Worm (Caenorhabditis elegans): Measurements from ENCODE around the gene mdf-2.

The mdf-2 gene

ce11 chrIV:2658733-2659132, 17.8 kb upstream of the mdf-2 start (continued):
- TF ChIP-seq spr-3 (GFP tag; optimal IDR thresholded peaks at IDR 0.05) (peak; percentile 47), nhr-102 (tag; optimal IDR thresholded peaks at IDR 0.05) (peak; percentile 17), arid-1 (GFP tag; conservative IDR thresholded peaks at IDR 0.05) (no peak), zfp-3 (GFP tag; conservative IDR thresholded peaks at IDR 0.05) (0 out of 2 replicates have a peak, but pooled peaks have one; percentile 61), ceh-44 (GFP tag; IDR thresholded peaks at IDR 0.05) (no peak), Y48G9A.11 (GFP tag; IDR thresholded peaks at IDR 0.05) (peak; percentile 73), duxl-1 (tag; optimal IDR thresholded peaks at IDR 0.05; ENCODE audit: poor library complexity) (no peak), Y5F2A.4 (GFP tag; optimal IDR thresholded peaks at IDR 0.05) (peak; percentile 37), snpc-1.2 (GFP tag; IDR thresholded peaks at IDR 0.05) (0 out of 2 replicates have a peak, but pooled peaks have one; percentile 26), mes-2 (tag; optimal IDR thresholded peaks at IDR 0.05; ENCODE audit: poor library complexity, severe bottlenecking) (peak; percentile 9), F44E2.7 (GFP tag; IDR thresholded peaks at IDR 0.05) (0 out of 2 replicates have a peak, but pooled peaks have one; percentile 17)

ce11 chrIV:2657307-2657706, 16.4 kb upstream of the mdf-2 start:
- no peak for TF ChIP-seq sdz-12 (GFP tag; optimal IDR thresholded peaks at IDR 0.05)
- TF ChIP-seq snpc-1.2 (GFP tag; IDR thresholded peaks at IDR 0.05) = peak; percentile 72
- no peak for TF ChIP-seq pqm-1 (tag; optimal IDR thresholded peaks at IDR 0.05)
- TF ChIP-seq R02D3.7 (tag; optimal IDR thresholded peaks at IDR 0.05) = no peak
- TF ChIP-seq tag-97 (GFP tag; IDR thresholded peaks at IDR 0.05) = no peak
- TF ChIP-seq nhr-237 (tag; optimal IDR thresholded peaks at IDR 0.05) = no peak
- TF ChIP-seq lin-29 (GFP tag; IDR thresholded peaks at IDR 0.05) = no peak
- peak; percentile 65; the same call in 1 of the 2 replicates for TF ChIP-seq arid-1 (GFP tag; conservative IDR thresholded peaks at IDR 0.05)
- TF ChIP-seq fkh-10 (GFP tag; optimal IDR thresholded peaks at IDR 0.05) = no peak
- TF ChIP-seq nhr-11 (tag; optimal IDR thresholded peaks at IDR 0.05) = no peak
- no peak for TF ChIP-seq ama-1 (optimal IDR thresholded peaks at IDR 0.05)
- no peak for TF ChIP-seq nhr-76 (tag; optimal IDR thresholded peaks at IDR 0.05)
- TF ChIP-seq nhr-42 (GFP tag; IDR thresholded peaks at IDR 0.05) = 0 out of 2 replicates have a peak, but pooled peaks have one; percentile 36
- TF ChIP-seq ceh-28 (tag; optimal IDR thresholded peaks at IDR 0.05) = no peak
- TF ChIP-seq egl-43 (GFP tag; IDR thresholded peaks at IDR 0.05) = peak; percentile 79
- TF ChIP-seq T20F7.1 (GFP tag; optimal IDR thresholded peaks at IDR 0.05) = no peak
- no peak for TF ChIP-seq zfp-3 (GFP tag; conservative IDR thresholded peaks at IDR 0.05)
- 0 out of 2 replicates have a peak, but pooled peaks have one; percentile 47 for TF ChIP-seq daf-8 (GFP tag; IDR thresholded peaks at IDR 0.05)
- no peak for TF ChIP-seq mxl-3 (GFP tag; optimal IDR thresholded peaks at IDR 0.05)
- TF ChIP-seq F44E2.7 (GFP tag; IDR thresholded peaks at IDR 0.05) = peak; percentile 90; the same call in 1 of the 2 replicates
- TF ChIP-seq ceh-82 (tag; optimal IDR thresholded peaks at IDR 0.05) = no peak
- no peak for TF ChIP-seq spr-1 (tag; optimal IDR thresholded peaks at IDR 0.05)
- no peak for TF ChIP-seq nhr-10 (tag; optimal IDR thresholded peaks at IDR 0.05)
- no peak for TF ChIP-seq lin-15B (tag; optimal IDR thresholded peaks at IDR 0.05)
- TF ChIP-seq nhr-102 (tag; optimal IDR thresholded peaks at IDR 0.05) = peak; percentile 13
- 0 out of 2 replicates have a peak, but pooled peaks have one; percentile 76 for TF ChIP-seq Y105C5A.15 (GFP tag; IDR thresholded peaks at IDR 0.05)
- TF ChIP-seq ctbp-1 (GFP tag; IDR thresholded peaks at IDR 0.05) = peak; percentile 65
- TF ChIP-seq ceh-32 (tag; optimal IDR thresholded peaks at IDR 0.05; ENCODE audit: poor library complexity) = no peak
- TF ChIP-seq spr-3 (GFP tag; optimal IDR thresholded peaks at IDR 0.05) = peak; percentile 14
- no peak for TF ChIP-seq F10B5.3 (tag; optimal IDR thresholded peaks at IDR 0.05)
- TF ChIP-seq ZK546.5 (tag; optimal IDR thresholded peaks at IDR 0.05) = no peak
- no peak for TF ChIP-seq zag-1 (tag; optimal IDR thresholded peaks at IDR 0.05)
- no peak for TF ChIP-seq nhr-48 (tag; optimal IDR thresholded peaks at IDR 0.05)
- TF ChIP-seq tra-1 (GFP tag; IDR thresholded peaks at IDR 0.05) = peak; percentile 33; the same call in 1 of the 2 replicates
- no peak; the same call in 1 of the 2 replicates for TF ChIP-seq dmd-6 (GFP tag; IDR thresholded peaks at IDR 0.05)
- TF ChIP-seq lin-13 (GFP tag; optimal IDR thresholded peaks at IDR 0.05) = peak; percentile 49
- no peak for TF ChIP-seq zip-2 (tag; optimal IDR thresholded peaks at IDR 0.05)
- peak; percentile 30; the same call in 1 of the 2 replicates for TF ChIP-seq ceh-44 (GFP tag; IDR thresholded peaks at IDR 0.05)
- no peak for TF ChIP-seq daf-12 (tag; optimal IDR thresholded peaks at IDR 0.05)
- peak; percentile 94 for TF ChIP-seq lim-7 (GFP tag; IDR thresholded peaks at IDR 0.05)
- TF ChIP-seq mdl-1 (tag; optimal IDR thresholded peaks at IDR 0.05) = no peak
- peak; percentile 27 for TF ChIP-seq gei-8 (GFP tag; optimal IDR thresholded peaks at IDR 0.05)
- TF ChIP-seq aha-1 (tag) = peak; percentile 96
- peak; percentile 73 for TF ChIP-seq duxl-1 (tag; optimal IDR thresholded peaks at IDR 0.05; ENCODE audit: poor library complexity)
- TF ChIP-seq unc-62 (GFP tag; optimal IDR thresholded peaks at IDR 0.05 in 1 of 2) = no peak
- TF ChIP-seq unc-62 (tag; optimal IDR thresholded peaks at IDR 0.05) = no peak
